Fruit fly (Drosophila melanogaster) whole organism, embryonic: ENCODE data around the gene Syx1A.
A peak's percentile ranks its signal among the peaks of the same experiment; 100 is the strongest.

Experiments
- Ada2b ChIP-seq: fragments of 200-800 bp; sonication (Bioruptor generic); IDR thresholded peaks from 2 replicates; pipeline ENCODE4 v1.3.6; 2022; ENCODE audit warnings: missing biosample characterization, missing genetic modification characterization
- B-H2 ChIP-seq: fragments of 200-800 bp; sonication (Bioruptor generic); optimal IDR thresholded peaks from 2 replicates; lab custom pipeline; 2018; ENCODE audit warnings: missing biosample characterization, mild to moderate bottlenecking, missing genetic modification characterization
- Bdp1 ChIP-seq: fragments of 200-800 bp; sonication (Bioruptor generic); optimal IDR thresholded peaks from 3 replicates; lab custom pipeline; 2016; ENCODE audit warnings: missing biosample characterization, missing genetic modification characterization
- CG10274 ChIP-seq: fragments of 200-800 bp; sonication (Bioruptor generic); optimal IDR thresholded peaks from 3 replicates; lab custom pipeline; 2017; ENCODE audit warnings: missing biosample characterization, mild to moderate bottlenecking, missing genetic modification characterization
- CG10321 ChIP-seq: fragments of 200-800 bp; sonication (Bioruptor generic); IDR thresholded peaks from 2 replicates; pipeline ENCODE4 v1.3.6; 2022; ENCODE audit warnings: missing biosample characterization, missing genetic modification characterization
- CG11456 ChIP-seq: fragments of 200-800 bp; sonication (Bioruptor generic); IDR thresholded peaks from 3 replicates; pipeline ENCODE4 v1.3.6; 2022; ENCODE audit warnings: missing biosample characterization, missing genetic modification characterization
- CG11504 ChIP-seq: fragments of 200-800 bp; sonication (Bioruptor generic); optimal IDR thresholded peaks from 3 replicates; lab custom pipeline; 2019; ENCODE audit warnings: missing biosample characterization, mild to moderate bottlenecking, missing genetic modification characterization, moderate library complexity
- CG11723 ChIP-seq: fragments of 200-800 bp; sonication (Bioruptor generic); optimal IDR thresholded peaks from 2 replicates; lab custom pipeline; 2017; ENCODE audit warnings: missing biosample characterization, mild to moderate bottlenecking, missing genetic modification characterization
- CG12299 ChIP-seq: fragments of 200-800 bp; sonication (Bioruptor generic); optimal IDR thresholded peaks from 2 replicates; lab custom pipeline; 2018; ENCODE audit warnings: missing biosample characterization, mild to moderate bottlenecking, missing genetic modification characterization
- CG17361 ChIP-seq: fragments of 200-800 bp; sonication (Bioruptor generic); IDR thresholded peaks from 3 replicates; pipeline ENCODE4 v1.3.6; 2022; ENCODE audit warnings: missing biosample characterization, missing genetic modification characterization
- CG2120 ChIP-seq: fragments of 200-800 bp; sonication (Bioruptor generic); optimal IDR thresholded peaks from 3 replicates; lab custom pipeline; 2016; ENCODE audit warnings: missing biosample characterization, missing genetic modification characterization
- CG30403 ChIP-seq: fragments of 200-800 bp; sonication (Bioruptor generic); optimal IDR thresholded peaks from 3 replicates; lab custom pipeline; 2016; ENCODE audit warnings: missing biosample characterization, missing genetic modification characterization
- CG3838 ChIP-seq: fragments of 200-800 bp; sonication (Bioruptor generic); optimal IDR thresholded peaks from 3 replicates; lab custom pipeline; 2016; ENCODE audit warnings: missing biosample characterization, missing genetic modification characterization
- CG4820 ChIP-seq: fragments of 200-800 bp; sonication (Bioruptor generic); optimal IDR thresholded peaks from 3 replicates; lab custom pipeline; 2016; ENCODE audit warnings: missing biosample characterization, missing genetic modification characterization
- CG5953 ChIP-seq: fragments of 200-800 bp; sonication (Bioruptor generic); IDR thresholded peaks from 2 replicates; pipeline ENCODE4 v1.3.6; 2022; ENCODE audit warnings: missing biosample characterization, missing genetic modification characterization
- CG6654 ChIP-seq: fragments of 200-800 bp; sonication (Bioruptor generic); optimal IDR thresholded peaks from 2 replicates; lab custom pipeline; 2017; ENCODE audit warnings: missing biosample characterization, mild to moderate bottlenecking, missing genetic modification characterization
- CG9727 ChIP-seq: fragments of 200-800 bp; sonication (Bioruptor generic); optimal IDR thresholded peaks from 3 replicates; lab custom pipeline; 2017; ENCODE audit warnings: missing biosample characterization, mild to moderate bottlenecking, missing genetic modification characterization
- CHES-1-like ChIP-seq: fragments of 200-800 bp; sonication (Bioruptor generic); optimal IDR thresholded peaks from 2 replicates; lab custom pipeline; 2016; ENCODE audit warnings: missing biosample characterization, missing genetic modification characterization
- Camta ChIP-seq: fragments of 200-800 bp; sonication (Bioruptor generic); optimal IDR thresholded peaks from 2 replicates; lab custom pipeline; 2016; ENCODE audit warnings: missing biosample characterization, missing genetic modification characterization
- CoRest ChIP-seq: fragments of 200-800 bp; sonication (Bioruptor generic); optimal IDR thresholded peaks from 3 replicates; lab custom pipeline; 2018; ENCODE audit warnings: missing biosample characterization, mild to moderate bottlenecking, missing genetic modification characterization, moderate library complexity
- Dip3 ChIP-seq: fragments of 200-800 bp; sonication (Bioruptor generic); optimal IDR thresholded peaks from 3 replicates; lab custom pipeline; 2016; ENCODE audit warnings: missing biosample characterization, missing genetic modification characterization
- Dref ChIP-seq: fragments of 200-800 bp; sonication (Bioruptor generic); IDR thresholded peaks from 2 replicates; pipeline ENCODE4 v1.3.6; 2022; ENCODE audit warnings: missing biosample characterization, missing genetic modification characterization
- E2f1 ChIP-seq: fragments of 200-800 bp; sonication (Bioruptor generic); IDR thresholded peaks from 2 replicates; pipeline ENCODE4 v1.3.6; 2022; ENCODE audit warnings: missing biosample characterization, missing genetic modification characterization
- Fer1 ChIP-seq: fragments of 200-800 bp; sonication (Bioruptor generic); optimal IDR thresholded peaks from 2 replicates; lab custom pipeline; 2017; ENCODE audit warnings: missing biosample characterization, mild to moderate bottlenecking, missing genetic modification characterization
- Lim3 ChIP-seq: fragments of 200-800 bp; sonication (Bioruptor generic); IDR thresholded peaks from 2 replicates; pipeline ENCODE4 v1.3.6; 2022; ENCODE audit warnings: missing biosample characterization, missing genetic modification characterization
- MESR4 ChIP-seq: fragments of 200-800 bp; sonication (Bioruptor generic); optimal IDR thresholded peaks from 2 replicates; lab custom pipeline; 2018; ENCODE audit warnings: missing biosample characterization, mild to moderate bottlenecking, missing genetic modification characterization, moderate library complexity
- Optix ChIP-seq: fragments of 200-800 bp; sonication (Bioruptor generic); IDR thresholded peaks from 3 replicates; pipeline ENCODE4 v1.3.6; 2022; ENCODE audit warnings: missing biosample characterization, missing genetic modification characterization
- Ravus ChIP-seq: fragments of 200-800 bp; sonication (Bioruptor generic); IDR thresholded peaks from 2 replicates; pipeline ENCODE4 v1.3.6; 2022; ENCODE audit warnings: missing biosample characterization, missing genetic modification characterization
- Scr ChIP-seq: fragments of 200-800 bp; sonication (Bioruptor generic); IDR thresholded peaks from 2 replicates; pipeline ENCODE4 v1.3.6; 2022; ENCODE audit warnings: missing biosample characterization, missing genetic modification characterization; ENCODE audit not compliant: partially characterized antibody
- Ssrp ChIP-seq: fragments of 200-800 bp; sonication (Bioruptor generic); optimal IDR thresholded peaks from 2 replicates; lab custom pipeline; 2018; ENCODE audit warnings: missing biosample characterization, mild to moderate bottlenecking, missing genetic modification characterization, moderate library complexity
- ase ChIP-seq: fragments of 200-800 bp; sonication (Bioruptor generic); IDR thresholded peaks from 3 replicates; pipeline ENCODE4 v1.3.6; 2022; ENCODE audit warnings: missing biosample characterization, missing genetic modification characterization
- btn ChIP-seq: fragments of 200-800 bp; sonication (Bioruptor generic); optimal IDR thresholded peaks from 2 replicates; lab custom pipeline; 2016; ENCODE audit warnings: missing biosample characterization, missing genetic modification characterization
- caup ChIP-seq: fragments of 200-800 bp; sonication (Bioruptor generic); optimal IDR thresholded peaks from 3 replicates; lab custom pipeline; 2017; ENCODE audit warnings: missing biosample characterization, mild to moderate bottlenecking, missing genetic modification characterization, moderate library complexity; ENCODE audit not compliant: severe bottlenecking
- chinmo ChIP-seq: fragments of 200-800 bp; sonication (Bioruptor generic); IDR thresholded peaks from 4 replicates; pipeline ENCODE4 v1.3.6; 2022; ENCODE audit warnings: missing biosample characterization, missing genetic modification characterization; ENCODE audit not compliant: partially characterized antibody
- danr ChIP-seq: fragments of 200-800 bp; sonication (Bioruptor generic); IDR thresholded peaks from 2 replicates; pipeline ENCODE4 v1.3.6; 2022; ENCODE audit warnings: missing biosample characterization, missing genetic modification characterization
- emc ChIP-seq: fragments of 200-800 bp; sonication (Bioruptor generic); optimal IDR thresholded peaks from 2 replicates; lab custom pipeline; 2016; ENCODE audit warnings: missing biosample characterization, missing genetic modification characterization
- fd3F ChIP-seq: fragments of 200-800 bp; sonication (Bioruptor generic); optimal IDR thresholded peaks from 2 replicates; lab custom pipeline; 2018; ENCODE audit warnings: missing biosample characterization, mild to moderate bottlenecking, missing genetic modification characterization, moderate library complexity
- ftz-f1 ChIP-seq: fragments of 200-800 bp; sonication (Bioruptor generic); optimal IDR thresholded peaks from 2 replicates; lab custom pipeline; 2016; ENCODE audit warnings: missing biosample characterization, missing genetic modification characterization
- hkb ChIP-seq, 2 experiments: fragments of 200-800 bp in 1 of 2; fragments of >200 bp in 1 of 2; sonication (Bioruptor generic) in 1 of 2; IDR thresholded peaks in 1 of 2; optimal IDR thresholded peaks in 1 of 2; 2 replicates each; pipeline versions ENCODE4 v1.3.6 to Lab custom; 2017 to 2022; ENCODE audit warnings: missing biosample characterization in 1 of 2, missing genetic modification characterization in 1 of 2
- oc ChIP-seq: fragments of 200-800 bp; sonication (Bioruptor generic); optimal IDR thresholded peaks from 2 replicates; lab custom pipeline; 2018; ENCODE audit warnings: missing biosample characterization, mild to moderate bottlenecking, missing genetic modification characterization, moderate library complexity
- schlank ChIP-seq: fragments of 200-800 bp; sonication (Bioruptor generic); optimal IDR thresholded peaks from 2 replicates; lab custom pipeline; 2018; ENCODE audit warnings: missing biosample characterization, mild to moderate bottlenecking, missing genetic modification characterization
- sisA ChIP-seq: fragments of 200-800 bp; sonication (Bioruptor generic); IDR thresholded peaks from 2 replicates; pipeline ENCODE4 v1.3.6; 2022; ENCODE audit warnings: missing biosample characterization, missing genetic modification characterization
- slou ChIP-seq: fragments of 200-800 bp; sonication (Bioruptor generic); optimal IDR thresholded peaks from 3 replicates; lab custom pipeline; 2016; ENCODE audit warnings: missing biosample characterization, missing genetic modification characterization
- sob ChIP-seq: fragments of 200-800 bp; sonication (Bioruptor generic); IDR thresholded peaks from 2 replicates; pipeline ENCODE4 v1.3.6; 2022; ENCODE audit warnings: missing biosample characterization, missing genetic modification characterization
- ssp ChIP-seq: fragments of 200-800 bp; sonication (Bioruptor generic); IDR thresholded peaks from 2 replicates; pipeline ENCODE4 v1.3.6; 2022; ENCODE audit warnings: missing biosample characterization, missing genetic modification characterization
- tap ChIP-seq: fragments of 200-800 bp; optimal IDR thresholded peaks from 3 replicates; lab custom pipeline; 2019; ENCODE audit warnings: missing biosample characterization, mild to moderate bottlenecking, missing genetic modification characterization, moderate library complexity
- twi ChIP-seq: fragments of 200-800 bp; optimal IDR thresholded peaks from 2 replicates; lab custom pipeline; 2019; ENCODE audit warnings: missing biosample characterization, mild to moderate bottlenecking, missing genetic modification characterization, moderate library complexity
- wek ChIP-seq: fragments of 200-800 bp; sonication (Bioruptor generic); optimal IDR thresholded peaks from 3 replicates; lab custom pipeline; 2018; ENCODE audit warnings: missing biosample characterization, mild to moderate bottlenecking, missing genetic modification characterization, moderate library complexity

Gene Syx1A

dm6 chr3R:24099039-24100026 is 6.2 kb downstream of the Syx1A start (continued):
- TF ChIP-seq emc (GFP tag; lab: Kevin White, UChicago) (peak; percentile 64), CG3838 (no peak), B-H2 (GFP tag; lab: Kevin White, UChicago) (no peak), Bdp1 (peak; percentile 71), MESR4 (GFP tag; lab: Kevin White, UChicago) (peak; percentile 5), CG5953 (GFP tag; lab: Robert Waterston, UW) (peak; percentile 77), CG12299 (tag; lab: Kevin White, UChicago) (peak; percentile 47), Optix (GFP tag; lab: Robert Waterston, UW) (peak; percentile 70; the same call in 2 of the 3 replicates), CG2120 (GFP tag; lab: Kevin White, UChicago) (peak; percentile 90), CHES-1-like (GFP tag; lab: Kevin White, UChicago) (peak; percentile 78), Camta (GFP tag; lab: Kevin White, UChicago) (peak; percentile 84), CG4820 (GFP tag; lab: Kevin White, UChicago) (peak; percentile 75), oc (tag; lab: Kevin White, UChicago) (peak; percentile 77), CG6654 (GFP tag; lab: Kevin White, UChicago) (peak; percentile 37), CG11456 (GFP tag; lab: Robert Waterston, UW) (peak; percentile 88), tap (tag; lab: Kevin White, UChicago) (peak; percentile 77), CG11723 (peak; percentile 34), fd3F (GFP tag; lab: Kevin White, UChicago) (peak; percentile 76), chinmo (0 out of 4 replicates have a peak, but pooled peaks have one; percentile 58), Fer1 (peak; percentile 69), schlank (peak; percentile 41), ftz-f1 (GFP tag; lab: Kevin White, UChicago) (no peak), Dref (GFP tag; lab: Robert Waterston, UW) (no peak), twi (tag; lab: Kevin White, UChicago) (peak; percentile 48), CG11504 (tag; lab: Kevin White, UChicago) (peak; percentile 82), CG30403 (GFP tag; lab: Kevin White, UChicago) (peak; percentile 64), Ravus (peak; percentile 54; the same call in 1 of the 2 replicates), CG9727 (GFP tag; lab: Kevin White, UChicago) (peak; percentile 76), sisA (peak; percentile 79), Ssrp (tag; lab: Kevin White, UChicago) (peak; percentile 73), danr (GFP tag; lab: Robert Waterston, UW) (no peak), Scr (GFP tag; lab: Robert Waterston, UW) (no peak), slou (peak; percentile 21), btn (GFP tag; lab: Kevin White, UChicago) (peak; percentile 57), Ada2b (GFP tag; lab: Robert Waterston, UW) (peak; percentile 89), hkb (optimal IDR thresholded peaks at IDR 0.05; lab: Kevin White, UChicago) (no peak), hkb (GFP tag; IDR thresholded peaks at IDR 0.05; lab: Robert Waterston, UW) (peak; percentile 86), wek (GFP tag; lab: Kevin White, UChicago) (no peak), Dip3 (GFP tag; lab: Kevin White, UChicago) (peak; percentile 66), CG10321 (GFP tag; lab: Robert Waterston, UW) (peak; percentile 40; the same call in 1 of the 2 replicates), ase (GFP tag; lab: Robert Waterston, UW) (peak; percentile 75), caup (peak; percentile 73), sob (GFP tag; lab: Robert Waterston, UW) (peak; percentile 91), Lim3 (GFP tag; lab: Robert Waterston, UW) (peak; percentile 62; the same call in 1 of the 2 replicates), CoRest (tag; lab: Kevin White, UChicago) (peak; percentile 77), ssp (GFP tag; lab: Robert Waterston, UW) (peak; percentile 64), CG17361 (peak; percentile 51), E2f1 (GFP tag; lab: Robert Waterston, UW) (peak; percentile 81), CG10274 (peak; percentile 59)
